Worm (Caenorhabditis elegans): ENCODE measurements around the gene F47B10.5.

The F47B10.5 gene

DNA sequence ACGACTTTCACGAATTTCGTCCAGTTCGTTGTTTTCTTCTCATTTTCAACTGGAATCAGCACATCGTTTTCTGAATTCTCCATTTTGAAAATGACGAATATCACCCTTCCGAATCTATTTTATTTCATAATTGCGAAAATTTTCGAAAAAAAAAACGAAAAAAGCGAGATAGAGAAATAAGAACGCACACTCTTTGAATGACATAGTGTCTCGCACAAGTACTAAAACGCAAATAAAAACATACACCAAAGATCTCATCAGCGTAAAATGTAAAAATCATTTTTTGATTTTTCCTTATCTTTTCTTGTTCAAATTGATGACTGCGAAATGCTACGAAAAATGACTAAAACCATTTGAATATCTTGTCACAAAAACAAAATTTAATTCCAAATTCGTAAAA is 26.0 kb downstream of the F47B10.5 start, which contains the start of gene pgp-8:
pgp-8 (minus strand) TSS at position 101 of the 400 bp plus-strand sequence.
- TF ChIP-seq ceh-82 (tag; optimal IDR thresholded peaks at IDR 0.05) (no peak), ceh-16 (tag; optimal IDR thresholded peaks at IDR 0.05) (no peak), pqm-1 (tag; optimal IDR thresholded peaks at IDR 0.05) (no peak), ZK546.5 (tag; optimal IDR thresholded peaks at IDR 0.05) (no peak), nfya-1 (tag; optimal IDR thresholded peaks at IDR 0.05; ENCODE audit: insufficient read depth) (no peak)

ce11 chrX:10862582-10862981 is 27.8 kb downstream of the F47B10.5 start:
- no peak for TF ChIP-seq mdl-1 (tag; optimal IDR thresholded peaks at IDR 0.05)
- no peak for TF ChIP-seq elt-2 (tag; optimal IDR thresholded peaks at IDR 0.05)
- no peak for TF ChIP-seq nhr-76 (tag; optimal IDR thresholded peaks at IDR 0.05)
- TF ChIP-seq nhr-11 (tag; optimal IDR thresholded peaks at IDR 0.05): no peak
- no peak for TF ChIP-seq hmg-11 (tag; optimal IDR thresholded peaks at IDR 0.05)
- TF ChIP-seq ceh-9 (tag; optimal IDR thresholded peaks at IDR 0.05): no peak
- no peak for TF ChIP-seq fkh-10 (GFP tag; optimal IDR thresholded peaks at IDR 0.05)
- TF ChIP-seq unc-62 (GFP tag; optimal IDR thresholded peaks at IDR 0.05): no peak

- TF ChIP-seq nhr-28 (tag; optimal IDR thresholded peaks at IDR 0.05): no peak
- no peak for TF ChIP-seq nhr-77 (tag; optimal IDR thresholded peaks at IDR 0.05)
- TF ChIP-seq lsy-12 (tag; optimal IDR thresholded peaks at IDR 0.05): no peak
- TF ChIP-seq unc-62 (GFP tag; optimal IDR thresholded peaks at IDR 0.05): no peak
- TF ChIP-seq elt-2 (tag; optimal IDR thresholded peaks at IDR 0.05): no peak
- TF ChIP-seq fkh-2 (tag; optimal IDR thresholded peaks at IDR 0.05): no peak
- TF ChIP-seq elt-1 (tag; optimal IDR thresholded peaks at IDR 0.05): no peak
- no peak for TF ChIP-seq nhr-76 (tag; optimal IDR thresholded peaks at IDR 0.05)
- no peak for TF ChIP-seq daf-12 (tag; optimal IDR thresholded peaks at IDR 0.05)
- no peak for TF ChIP-seq nhr-25 (tag; optimal IDR thresholded peaks at IDR 0.05)
- no peak for TF ChIP-seq ztf-4 (tag; optimal IDR thresholded peaks at IDR 0.05)
- no peak for TF ChIP-seq pha-4 (tag; optimal IDR thresholded peaks at IDR 0.05)
- no peak for TF ChIP-seq nhr-237 (tag; optimal IDR thresholded peaks at IDR 0.05)
- TF ChIP-seq nhr-12 (tag; optimal IDR thresholded peaks at IDR 0.05): no peak
These were observed 28.7 kb downstream of the F47B10.5 start for ce11 chrX:10861673-10862072.

DNA sequence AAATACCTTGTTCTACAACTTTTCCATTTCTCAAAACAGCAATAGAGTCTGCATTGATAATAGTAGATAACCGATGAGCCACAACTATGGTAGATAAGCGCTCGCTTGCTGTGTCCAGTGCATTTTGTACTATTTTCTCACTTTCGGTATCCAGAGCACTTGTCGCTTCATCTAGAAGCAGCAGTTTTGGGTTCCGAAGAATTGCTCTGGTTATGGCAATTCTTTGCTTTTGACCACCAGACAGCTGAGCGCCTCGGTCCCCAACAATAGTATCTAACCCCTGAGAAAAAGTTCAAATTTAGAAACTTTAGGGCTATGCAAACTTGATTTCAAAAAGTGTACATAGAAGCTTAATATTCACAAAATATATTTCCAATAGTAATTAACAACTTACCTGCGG is 30.7 kb downstream of the F47B10.5 start:
- no peak for TF ChIP-seq ama-1 (optimal IDR thresholded peaks at IDR 0.05)
- no peak for TF ChIP-seq nfya-1 (tag; optimal IDR thresholded peaks at IDR 0.05; ENCODE audit: insufficient read depth)
- no peak for TF ChIP-seq nhr-76 (tag; optimal IDR thresholded peaks at IDR 0.05)
- TF ChIP-seq elt-1 (tag; optimal IDR thresholded peaks at IDR 0.05): no peak
- TF ChIP-seq nhr-11 (tag; optimal IDR thresholded peaks at IDR 0.05): no peak
- no peak for TF ChIP-seq aly-2 (tag; optimal IDR thresholded peaks at IDR 0.05)
- no peak for TF ChIP-seq R02D3.7 (tag; optimal IDR thresholded peaks at IDR 0.05)
- TF ChIP-seq elt-3 (tag; optimal IDR thresholded peaks at IDR 0.05): no peak
- no peak for TF ChIP-seq unc-62 (GFP tag; optimal IDR thresholded peaks at IDR 0.05)
- no peak for TF ChIP-seq ceh-82 (tag; optimal IDR thresholded peaks at IDR 0.05)
- no peak for TF ChIP-seq elt-2 (tag; optimal IDR thresholded peaks at IDR 0.05)
- no peak for TF ChIP-seq nhr-12 (tag; optimal IDR thresholded peaks at IDR 0.05)
- TF ChIP-seq mml-1 (tag; optimal IDR thresholded peaks at IDR 0.05): no peak
- TF ChIP-seq fkh-10 (GFP tag; optimal IDR thresholded peaks at IDR 0.05): no peak
- TF ChIP-seq nhr-28 (tag; optimal IDR thresholded peaks at IDR 0.05): no peak
- no peak for TF ChIP-seq ceh-16 (tag; optimal IDR thresholded peaks at IDR 0.05)
- TF ChIP-seq lin-15B (tag; optimal IDR thresholded peaks at IDR 0.05): no peak
- no peak for TF ChIP-seq pqm-1 (tag; optimal IDR thresholded peaks at IDR 0.05)
- TF ChIP-seq hmg-11 (tag; optimal IDR thresholded peaks at IDR 0.05): no peak
- TF ChIP-seq nhr-23 (tag; optimal IDR thresholded peaks at IDR 0.05): no peak

DNA sequence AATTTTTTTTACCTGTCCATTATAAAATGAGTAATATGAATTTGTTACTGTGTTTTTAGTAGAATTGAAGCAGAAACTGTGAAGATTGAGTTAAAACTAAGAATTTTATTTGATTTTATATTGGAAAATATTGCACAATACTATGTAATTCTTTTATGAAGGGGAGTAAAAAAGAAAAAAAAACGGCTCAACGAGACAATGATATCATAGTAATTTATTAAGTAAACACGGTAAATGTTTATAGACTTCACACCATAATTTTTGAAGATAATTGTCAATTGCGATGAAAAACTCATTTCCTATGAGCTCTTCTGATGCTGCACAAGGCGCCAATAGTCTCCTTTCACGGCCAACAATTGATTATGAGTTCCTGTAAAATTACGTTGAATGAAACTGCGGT is 31.1 kb downstream of the F47B10.5 start, which contains the start of gene pgp-5:
pgp-5 (minus strand) TSS at position 87 of the 400 bp plus-strand sequence.
- TF ChIP-seq nhr-67 (tag; optimal IDR thresholded peaks at IDR 0.05) (no peak), nhr-237 (tag; optimal IDR thresholded peaks at IDR 0.05) (no peak), ztf-11 (tag; optimal IDR thresholded peaks at IDR 0.05) (no peak), ztf-4 (tag; optimal IDR thresholded peaks at IDR 0.05) (no peak), ceh-82 (tag; optimal IDR thresholded peaks at IDR 0.05) (no peak), mdl-1 (tag; optimal IDR thresholded peaks at IDR 0.05) (no peak), pqm-1 (tag; optimal IDR thresholded peaks at IDR 0.05) (no peak), ceh-28 (tag; optimal IDR thresholded peaks at IDR 0.05) (no peak), R02D3.7 (tag; optimal IDR thresholded peaks at IDR 0.05) (no peak), nhr-23 (tag; optimal IDR thresholded peaks at IDR 0.05) (no peak)
